Worm (Caenorhabditis elegans) whole organism, L4 larva: Measurements from ENCODE around the gene cec-3.
A peak's percentile ranks its signal among the peaks of the same experiment; 100 is the strongest.

Experiments
- D1046.2 ChIP-seq: fragments of 200-800 bp; sonication (Bioruptor generic); IDR thresholded peaks from 2 replicates; pipeline ENCODE4 v1.3.6; 2022; ENCODE audit warnings: missing genetic modification characterization, missing compliant biosample characterization
- F37D6.2 ChIP-seq: sonication (generic microtip); optimal IDR thresholded peaks from 2 replicates; lab custom pipeline; 2016; ENCODE audit warnings: mild to moderate bottlenecking, missing genetic modification characterization, missing compliant biosample characterization
- ZK546.5 ChIP-seq, 2 experiments: sonication (generic microtip); optimal IDR thresholded peaks; 2 replicates each; lab custom pipeline; 2017; ENCODE audit warnings: missing biosample characterization in 2 of 2, missing genetic modification characterization in 2 of 2
- aly-2 ChIP-seq: sonication (generic microtip); optimal IDR thresholded peaks from 2 replicates; lab custom pipeline; 2018; ENCODE audit warnings: missing biosample characterization, missing genetic modification characterization
- attf-4 ChIP-seq: sonication (generic microtip); optimal IDR thresholded peaks from 3 replicates; lab custom pipeline; 2017; ENCODE audit warnings: missing biosample characterization, missing genetic modification characterization
- ceh-28 ChIP-seq: fragments of 150-350 bp; optimal IDR thresholded peaks from 2 replicates; lab custom pipeline; 2014; ENCODE audit warnings: missing biosample characterization, missing genetic modification reagents, missing genetic modification characterization
- ceh-32 ChIP-seq: sonication (generic microtip); optimal IDR thresholded peaks from 2 replicates; lab custom pipeline; 2016; ENCODE audit warnings: mild to moderate bottlenecking, missing genetic modification characterization, missing compliant biosample characterization; ENCODE audit not compliant: poor library complexity
- ctbp-1 ChIP-seq: fragments of 200-800 bp; sonication (Bioruptor generic); IDR thresholded peaks from 2 replicates; pipeline ENCODE4 v1.3.6; 2022; ENCODE audit warnings: missing genetic modification reagents, missing genetic modification characterization, missing compliant biosample characterization
- daf-12 ChIP-seq: fragments of 150-350 bp; optimal IDR thresholded peaks from 2 replicates; lab custom pipeline; 2014; ENCODE audit warnings: missing biosample characterization, missing genetic modification reagents, missing genetic modification characterization
- daf-16 ChIP-seq, 3 experiments: sonication (generic microtip); optimal IDR thresholded peaks; 2 replicates each; lab custom pipeline; 2016 to 2017; ENCODE audit warnings: missing genetic modification characterization in 3 of 3, missing genetic modification reagents in 3 of 3, mild to moderate bottlenecking in 2 of 3, missing compliant biosample characterization in 2 of 3, missing biosample characterization in 1 of 3, moderate library complexity in 1 of 3
- daf-19 ChIP-seq: fragments of 200-800 bp; sonication (Bioruptor generic); conservative IDR thresholded peaks from 2 replicates; pipeline ENCODE4 v1.3.6; 2022; ENCODE audit warnings: missing genetic modification characterization, missing compliant biosample characterization
- daf-8 ChIP-seq: fragments of 200-800 bp; sonication (Bioruptor generic); IDR thresholded peaks from 2 replicates; pipeline ENCODE4 v1.3.6; 2022; ENCODE audit warnings: missing genetic modification characterization, missing compliant biosample characterization
- dpl-1 ChIP-seq: fragments of 150-350 bp; optimal IDR thresholded peaks from 2 replicates; lab custom pipeline; 2014; ENCODE audit warnings: missing biosample characterization, missing genetic modification reagents, missing genetic modification characterization
- egl-27 ChIP-seq: sonication (generic microtip); optimal IDR thresholded peaks from 3 replicates; lab custom pipeline; 2017; ENCODE audit warnings: missing biosample characterization, missing genetic modification reagents, missing genetic modification characterization
- fkh-10 ChIP-seq: fragments of 150-350 bp; optimal IDR thresholded peaks from 2 replicates; lab custom pipeline; 2014; ENCODE audit warnings: missing biosample characterization, missing genetic modification reagents, missing genetic modification characterization
- fos-1 ChIP-seq: fragments of 150-350 bp; optimal IDR thresholded peaks from 2 replicates; lab custom pipeline; 2014; ENCODE audit warnings: missing biosample characterization, missing genetic modification characterization
- lim-7 ChIP-seq: fragments of 200-800 bp; sonication (Bioruptor generic); IDR thresholded peaks from 2 replicates; pipeline ENCODE4 v1.3.6; 2022; ENCODE audit warnings: missing genetic modification characterization, missing compliant biosample characterization
- lin-1 ChIP-seq: fragments of 200-800 bp; sonication (Bioruptor generic); IDR thresholded peaks from 2 replicates; pipeline ENCODE4 v1.3.6; 2022; ENCODE audit warnings: missing genetic modification reagents, missing genetic modification characterization, missing compliant biosample characterization
- lin-38 ChIP-seq: fragments of 200-800 bp; sonication (Bioruptor generic); IDR thresholded peaks from 2 replicates; pipeline ENCODE4 v1.3.6; 2022; ENCODE audit warnings: missing genetic modification reagents, missing genetic modification characterization, missing compliant biosample characterization
- lin-39 ChIP-seq: fragments of 150-350 bp; optimal IDR thresholded peaks from 2 replicates; lab custom pipeline; 2014; ENCODE audit warnings: missing biosample characterization, missing genetic modification reagents, missing genetic modification characterization
- lsy-2 ChIP-seq, 2 experiments: fragments of 150-350 bp in 1 of 2; sonication (generic microtip) in 1 of 2; optimal IDR thresholded peaks; 2 replicates each; lab custom pipeline; 2014 to 2017; ENCODE audit warnings: missing biosample characterization in 2 of 2, missing genetic modification characterization in 2 of 2
- mdl-1 ChIP-seq, 2 experiments: fragments of 150-350 bp in 1 of 2; sonication (generic microtip) in 1 of 2; optimal IDR thresholded peaks; 2 replicates each; lab custom pipeline; 2014 to 2017; ENCODE audit warnings: missing biosample characterization in 2 of 2, missing genetic modification characterization in 2 of 2
- mdt-29 ChIP-seq: fragments of 200-800 bp; sonication (Bioruptor generic); IDR thresholded peaks from 2 replicates; pipeline ENCODE4 v1.3.6; 2022; ENCODE audit warnings: missing genetic modification reagents, missing genetic modification characterization, missing compliant biosample characterization
- nhr-111 ChIP-seq: fragments of 200-800 bp; sonication (Bioruptor generic); optimal IDR thresholded peaks from 2 replicates; lab custom pipeline; 2018; ENCODE audit warnings: mild to moderate bottlenecking, missing genetic modification characterization, missing compliant biosample characterization
- nhr-237 ChIP-seq: sonication (generic microtip); optimal IDR thresholded peaks from 2 replicates; lab custom pipeline; 2017; ENCODE audit warnings: missing biosample characterization, missing genetic modification characterization
- nhr-28 ChIP-seq: fragments of 150-350 bp; optimal IDR thresholded peaks from 2 replicates; lab custom pipeline; 2014; ENCODE audit warnings: missing biosample characterization, missing genetic modification characterization
- nhr-41 ChIP-seq: fragments of 200-800 bp; sonication (Bioruptor generic); IDR thresholded peaks from 2 replicates; pipeline ENCODE4 v1.3.6; 2022; ENCODE audit warnings: missing genetic modification reagents, missing genetic modification characterization, missing compliant biosample characterization
- nhr-42 ChIP-seq: fragments of 200-800 bp; sonication (Bioruptor generic); IDR thresholded peaks from 2 replicates; pipeline ENCODE4 v1.3.6; 2022; ENCODE audit warnings: missing genetic modification characterization, missing compliant biosample characterization
- nhr-48 ChIP-seq: sonication (generic microtip); optimal IDR thresholded peaks from 2 replicates; lab custom pipeline; 2016; ENCODE audit warnings: mild to moderate bottlenecking, missing genetic modification characterization, missing compliant biosample characterization
- nhr-76 ChIP-seq: fragments of 150-350 bp; optimal IDR thresholded peaks from 2 replicates; lab custom pipeline; 2014; ENCODE audit warnings: missing biosample characterization, missing genetic modification characterization
- pha-4 ChIP-seq, 2 experiments: fragments of 150-350 bp in 1 of 2; fragments of 200-800 bp in 1 of 2; sonication (Bioruptor generic) in 1 of 2; IDR thresholded peaks in 1 of 2; optimal IDR thresholded peaks in 1 of 2; 2 replicates each; pipeline versions ENCODE4 v1.3.6 to Lab custom; 2014 to 2022; ENCODE audit warnings: missing genetic modification characterization in 2 of 2, missing genetic modification reagents in 2 of 2, missing biosample characterization in 1 of 2, missing compliant biosample characterization in 1 of 2
- pqm-1 ChIP-seq: sonication (generic microtip); optimal IDR thresholded peaks from 2 replicates; lab custom pipeline; 2017; ENCODE audit warnings: missing biosample characterization, missing genetic modification characterization
- saeg-2 ChIP-seq: fragments of 200-800 bp; sonication (Bioruptor generic); IDR thresholded peaks from 2 replicates; pipeline ENCODE4 v1.3.6; 2022; ENCODE audit warnings: missing genetic modification reagents, missing genetic modification characterization, missing compliant biosample characterization
- set-16 ChIP-seq: fragments of 200-800 bp; sonication (Bioruptor generic); IDR thresholded peaks from 2 replicates; pipeline ENCODE4 v1.3.6; 2022; ENCODE audit warnings: missing genetic modification reagents, missing genetic modification characterization, missing compliant biosample characterization
- unc-62 ChIP-seq, 3 experiments: fragments of 150-350 bp in 1 of 3; sonication (generic microtip); optimal IDR thresholded peaks in 2 of 3; peaks in 1 of 3; 1 replicate in 1 of 3; 2 replicates in 2 of 3; lab custom pipeline; 2014 to 2017; ENCODE audit warnings: missing biosample characterization in 3 of 3, missing genetic modification characterization in 3 of 3, missing genetic modification reagents in 3 of 3, missing genotype in 1 of 3
- zip-11 ChIP-seq: fragments of 200-800 bp; sonication (Bioruptor generic); IDR thresholded peaks from 2 replicates; pipeline ENCODE4 v1.3.6; 2022; ENCODE audit warnings: missing genetic modification characterization, missing compliant biosample characterization

cec-3 gene

DNA sequence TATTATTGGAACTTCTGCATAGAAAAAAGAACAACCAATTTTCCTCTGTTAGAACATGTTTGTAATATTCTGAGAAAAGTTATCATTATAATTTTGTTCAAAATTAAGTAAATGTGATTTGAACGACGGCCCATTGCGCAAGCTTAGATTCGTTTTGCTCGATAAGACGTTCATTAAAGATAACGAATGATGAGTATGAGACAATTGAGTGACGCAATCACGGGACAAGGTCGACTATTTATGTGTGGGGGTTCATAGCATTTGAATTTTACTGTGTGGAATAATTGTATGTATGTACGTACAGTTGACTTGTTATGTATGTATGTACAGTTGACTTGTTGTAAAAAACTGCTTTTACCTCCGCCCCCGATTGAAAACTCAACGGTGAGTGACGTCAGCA lies 38.0 kb downstream of the cec-3 start:
- TF ChIP-seq nhr-76 = no peak
- no peak for TF ChIP-seq ceh-28 (tag; lab: Kevin White, UChicago)
- TF ChIP-seq unc-62 (GFP tag; optimal IDR thresholded peaks at IDR 0.05 in 1 of 2; lab: Kevin White, UChicago) = peak in 1 of 2 experiments; percentile 75
- TF ChIP-seq unc-62 (tag; optimal IDR thresholded peaks at IDR 0.05; lab: Kevin White, UChicago) = no peak
- TF ChIP-seq nhr-111 = no peak
- no peak for TF ChIP-seq lin-1 (GFP tag; lab: Robert Waterston, UW)
- no peak for TF ChIP-seq ceh-32 (tag; lab: Kevin White, UChicago)
- no peak for TF ChIP-seq F37D6.2 (tag; lab: Kevin White, UChicago)

DNA sequence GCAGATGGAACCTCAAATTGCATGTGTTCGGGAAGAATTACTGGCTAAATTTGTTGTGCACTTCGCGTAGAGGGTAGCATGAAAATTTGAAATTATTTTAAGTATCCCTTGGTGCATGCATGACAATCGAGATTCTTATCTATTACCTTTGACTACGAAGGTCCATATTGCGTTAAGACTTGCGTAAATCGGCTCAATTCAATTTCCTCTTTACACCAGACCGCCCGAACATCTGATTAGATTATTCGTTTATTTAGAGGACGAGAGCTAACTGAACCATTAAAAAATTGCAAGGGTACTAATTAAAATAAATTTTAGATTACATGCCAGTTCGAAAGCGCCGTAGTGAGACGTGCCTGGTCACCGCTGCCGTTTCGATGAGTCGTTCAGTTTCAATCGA lies 39.8 kb downstream of the cec-3 start:
- TF ChIP-seq unc-62 (GFP tag; optimal IDR thresholded peaks at IDR 0.05 in 1 of 2; lab: Kevin White, UChicago) (no peak), unc-62 (tag; optimal IDR thresholded peaks at IDR 0.05; lab: Kevin White, UChicago) (no peak), ctbp-1 (GFP tag; lab: Robert Waterston, UW) (no peak), lim-7 (GFP tag; lab: Robert Waterston, UW) (no peak)

DNA sequence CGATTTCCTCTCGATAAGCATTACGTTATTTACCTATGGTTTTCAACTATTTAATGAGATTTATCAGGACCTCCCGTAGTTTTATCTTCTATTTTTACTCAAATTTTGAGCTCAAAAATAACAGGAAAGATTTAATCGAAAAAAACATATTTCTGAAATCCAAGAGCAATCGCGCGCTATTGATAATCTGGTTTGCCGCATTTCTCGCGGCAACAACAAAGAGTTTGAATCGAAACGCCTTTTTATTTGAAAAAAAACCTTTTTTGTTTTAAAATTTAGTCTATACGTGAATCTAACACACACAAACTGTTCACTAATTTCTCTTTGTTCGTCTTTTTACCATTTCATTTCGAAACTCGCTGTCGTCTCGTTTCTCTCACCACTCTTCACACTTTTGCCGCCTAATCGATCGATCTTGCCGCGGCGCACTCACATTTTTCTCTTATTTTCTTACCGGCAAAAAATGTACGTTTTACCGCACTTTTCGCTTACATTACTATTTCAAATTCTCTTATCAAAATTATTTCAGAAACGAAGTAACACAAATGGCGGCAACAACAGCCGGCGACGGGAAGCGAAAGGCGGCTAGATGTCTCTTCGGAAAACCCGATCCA lies 41.1 kb downstream of the cec-3 start, which contains the start of gene cki-2:
TSS of gene cki-2 (plus strand) at position 337 of the 614 bp plus-strand sequence.
- peak; percentile 25 for TF ChIP-seq dpl-1 (GFP tag; lab: Kevin White, UChicago)
- no peak for TF ChIP-seq D1046.2 (GFP tag; lab: Robert Waterston, UW)
- peak; percentile 38 for TF ChIP-seq pqm-1 (tag; lab: Kevin White, UChicago)
- TF ChIP-seq nhr-28 (tag; lab: Kevin White, UChicago) = peak; percentile 4
- peak in 1 of 2 experiments; percentile 22 for TF ChIP-seq unc-62 (GFP tag; optimal IDR thresholded peaks at IDR 0.05 in 1 of 2; lab: Kevin White, UChicago)
- no peak for TF ChIP-seq unc-62 (tag; optimal IDR thresholded peaks at IDR 0.05; lab: Kevin White, UChicago)
- TF ChIP-seq ZK546.5 (tag; optimal IDR thresholded peaks at IDR 0.05; lab: Kevin White, UChicago) = no peak
- TF ChIP-seq saeg-2 (GFP tag; lab: Robert Waterston, UW) = no peak
- TF ChIP-seq aly-2 = no peak
- no peak for TF ChIP-seq daf-16 (GFP tag; optimal IDR thresholded peaks at IDR 0.05; lab: Kevin White, UChicago)
- TF ChIP-seq daf-16 (tag; optimal IDR thresholded peaks at IDR 0.05; lab: Kevin White, UChicago) = peak; percentile 26
- peak; percentile 60 for TF ChIP-seq lin-38 (GFP tag; lab: Robert Waterston, UW)
- peak in 1 of 2 experiments; percentile 7 for TF ChIP-seq lsy-2 (tag; optimal IDR thresholded peaks at IDR 0.05; lab: Kevin White, UChicago)
- no peak for TF ChIP-seq nhr-237

DNA sequence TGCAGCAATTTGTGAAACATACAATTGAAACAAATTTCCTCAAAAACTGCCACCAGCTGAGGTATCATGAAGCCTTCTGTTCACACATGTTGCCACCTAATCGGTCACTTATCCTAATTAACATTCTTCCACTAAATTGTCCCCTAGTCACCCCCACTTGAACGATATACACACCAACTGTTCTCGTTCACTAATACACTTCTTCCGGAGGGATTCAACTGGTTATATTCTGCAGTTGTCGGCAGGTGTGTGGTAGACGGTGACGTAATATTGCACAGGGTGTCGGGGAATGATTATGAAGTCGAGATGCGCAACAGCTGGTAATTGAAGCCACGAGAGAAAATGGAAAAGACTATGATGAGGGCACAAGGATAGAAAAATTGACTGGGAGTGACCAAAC lies 42.0 kb downstream of the cec-3 start:
- TF ChIP-seq fkh-10 (GFP tag; lab: Kevin White, UChicago) (no peak), zip-11 (GFP tag; lab: Robert Waterston, UW) (no peak), set-16 (GFP tag; lab: Robert Waterston, UW) (no peak), lin-39 (tag; lab: Kevin White, UChicago) (no peak), nhr-111 (no peak), daf-19 (no peak), nhr-28 (tag; lab: Kevin White, UChicago) (no peak), attf-4 (tag; lab: Kevin White, UChicago) (no peak), fos-1 (tag; lab: Kevin White, UChicago) (no peak), pha-4 (GFP tag; IDR thresholded peaks at IDR 0.05; lab: Robert Waterston, UW) (no peak), pha-4 (tag; optimal IDR thresholded peaks at IDR 0.05; lab: Kevin White, UChicago) (no peak), nhr-42 (GFP tag; lab: Robert Waterston, UW) (no peak), nhr-41 (no peak), mdt-29 (GFP tag; lab: Robert Waterston, UW) (no peak), nhr-48 (no peak), daf-12 (no peak), egl-27 (tag; lab: Kevin White, UChicago) (no peak), daf-8 (GFP tag; lab: Robert Waterston, UW) (no peak), mdl-1 (tag; optimal IDR thresholded peaks at IDR 0.05; lab: Kevin White, UChicago) (no peak)
